Fruit fly (Drosophila melanogaster) whole organism, embryonic: Measurements from ENCODE around the gene CG17028.

Experiments
- Adf1 ChIP-seq: fragments of 200-800 bp; sonication (Bioruptor generic); IDR thresholded peaks from 2 replicates; pipeline ENCODE4 v1.3.6; 2022; ENCODE audit warnings: missing biosample characterization, missing genetic modification characterization
- Asciz ChIP-seq: fragments of 200-800 bp; sonication (Bioruptor generic); optimal IDR thresholded peaks from 2 replicates; lab custom pipeline; 2017; ENCODE audit warnings: missing biosample characterization, mild to moderate bottlenecking, missing genetic modification characterization, missing genetic modification reagents
- Atf-2 ChIP-seq: fragments of 200-800 bp; sonication (Bioruptor generic); optimal IDR thresholded peaks from 2 replicates; lab custom pipeline; 2016; ENCODE audit warnings: missing biosample characterization, missing genetic modification characterization
- Atf6 ChIP-seq: fragments of 200-800 bp; sonication (Bioruptor generic); IDR thresholded peaks from 2 replicates; pipeline ENCODE4 v1.3.6; 2022; ENCODE audit warnings: missing biosample characterization, missing genetic modification characterization
- CG10366 ChIP-seq: fragments of 200-800 bp; sonication (Bioruptor generic); IDR thresholded peaks from 2 replicates; pipeline ENCODE4 v1.3.6; 2022; ENCODE audit warnings: missing biosample characterization, missing genetic modification characterization
- CG10543 ChIP-seq: fragments of 200-800 bp; sonication (Bioruptor generic); optimal IDR thresholded peaks from 3 replicates; lab custom pipeline; 2017; ENCODE audit warnings: missing biosample characterization, mild to moderate bottlenecking, missing genetic modification characterization, moderate library complexity
- CG10565 ChIP-seq: fragments of 200-800 bp; sonication (Bioruptor generic); optimal IDR thresholded peaks from 3 replicates; lab custom pipeline; 2016; ENCODE audit warnings: missing biosample characterization, mild to moderate bottlenecking, missing genetic modification characterization
- CG11085 ChIP-seq: fragments of 200-800 bp; sonication (Bioruptor generic); IDR thresholded peaks from 2 replicates; pipeline ENCODE4 v1.3.6; 2022; ENCODE audit warnings: missing biosample characterization, missing genetic modification characterization
- CG12236 ChIP-seq: fragments of 200-800 bp; sonication (Bioruptor generic); optimal IDR thresholded peaks from 2 replicates; lab custom pipeline; 2016; ENCODE audit warnings: missing biosample characterization, missing genetic modification characterization
- CG1233 ChIP-seq: fragments of 200-800 bp; sonication (Bioruptor generic); optimal IDR thresholded peaks from 4 replicates; lab custom pipeline; 2018; ENCODE audit warnings: missing biosample characterization, mild to moderate bottlenecking, missing genetic modification characterization
- CG12659 ChIP-seq: fragments of 200-800 bp; sonication (Bioruptor generic); optimal IDR thresholded peaks from 3 replicates; lab custom pipeline; 2017; ENCODE audit warnings: mild to moderate bottlenecking, missing biosample characterization, missing genetic modification reagents, missing genetic modification characterization
- CG15269 ChIP-seq: fragments of 200-800 bp; sonication (Bioruptor generic); optimal IDR thresholded peaks from 2 replicates; lab custom pipeline; 2018; ENCODE audit warnings: missing biosample characterization, mild to moderate bottlenecking, missing genetic modification characterization, moderate library complexity
- CG2712 ChIP-seq: fragments of 200-800 bp; optimal IDR thresholded peaks from 3 replicates; lab custom pipeline; 2019; ENCODE audit warnings: missing biosample characterization, mild to moderate bottlenecking, missing genetic modification characterization, moderate library complexity
- CG32767 ChIP-seq: fragments of 200-800 bp; sonication (Bioruptor generic); IDR thresholded peaks from 2 replicates; pipeline ENCODE4 v1.3.6; 2022; ENCODE audit warnings: missing biosample characterization, missing genetic modification characterization
- CG3281 ChIP-seq: fragments of 200-800 bp; sonication (Bioruptor generic); optimal IDR thresholded peaks from 3 replicates; lab custom pipeline; 2017; ENCODE audit warnings: missing biosample characterization, mild to moderate bottlenecking, missing genetic modification characterization
- CG4707 ChIP-seq: fragments of 200-800 bp; sonication (Bioruptor generic); optimal IDR thresholded peaks from 2 replicates; lab custom pipeline; 2018; ENCODE audit warnings: missing biosample characterization, mild to moderate bottlenecking, missing genetic modification characterization, moderate library complexity
- CG6689 ChIP-seq: fragments of 200-800 bp; sonication (Bioruptor generic); IDR thresholded peaks from 2 replicates; pipeline ENCODE4 v1.3.6; 2022; ENCODE audit warnings: missing biosample characterization, missing genetic modification characterization
- CG6813 ChIP-seq: fragments of 200-800 bp; sonication (Bioruptor generic); optimal IDR thresholded peaks from 2 replicates; lab custom pipeline; 2017; ENCODE audit warnings: missing biosample characterization, missing genetic modification characterization, mild to moderate bottlenecking, moderate library complexity, missing genetic modification reagents
- CG7357 ChIP-seq: fragments of 200-800 bp; sonication (Bioruptor generic); IDR thresholded peaks from 3 replicates; pipeline ENCODE4 v1.3.6; 2022; ENCODE audit warnings: missing biosample characterization, missing genetic modification characterization
- CG9817 ChIP-seq: fragments of 200-800 bp; sonication (Bioruptor generic); optimal IDR thresholded peaks from 2 replicates; lab custom pipeline; 2018; ENCODE audit warnings: missing biosample characterization, mild to moderate bottlenecking, missing genetic modification characterization, moderate library complexity
- Deaf1 ChIP-seq: fragments of 200-800 bp; optimal IDR thresholded peaks from 3 replicates; lab custom pipeline; 2019; ENCODE audit warnings: missing biosample characterization, mild to moderate bottlenecking, missing genetic modification characterization, moderate library complexity
- E2f2 ChIP-seq: fragments of 200-800 bp; sonication (Bioruptor generic); IDR thresholded peaks from 2 replicates; pipeline ENCODE4 v1.3.6; 2022; ENCODE audit warnings: missing biosample characterization, missing genetic modification characterization
- Elba2 ChIP-seq: fragments of 200-800 bp; sonication (Bioruptor generic); optimal IDR thresholded peaks from 3 replicates; lab custom pipeline; 2016; ENCODE audit warnings: missing biosample characterization, missing genetic modification characterization
- Gsc ChIP-seq: fragments of 200-800 bp; sonication (Bioruptor generic); IDR thresholded peaks from 2 replicates; pipeline ENCODE4 v1.3.6; 2022; ENCODE audit warnings: missing biosample characterization, missing genetic modification characterization
- HLH3B ChIP-seq: fragments of 200-800 bp; sonication (Bioruptor generic); IDR thresholded peaks from 2 replicates; pipeline ENCODE4 v1.3.6; 2022; ENCODE audit warnings: missing biosample characterization, missing genetic modification characterization
- Hand ChIP-seq: fragments of 200-800 bp; sonication (Bioruptor generic); optimal IDR thresholded peaks from 2 replicates; lab custom pipeline; 2017; ENCODE audit warnings: mild to moderate bottlenecking, missing biosample characterization, missing genetic modification reagents, missing genetic modification characterization
- Jarid2 ChIP-seq: fragments of 200-800 bp; sonication (Bioruptor generic); optimal IDR thresholded peaks from 3 replicates; lab custom pipeline; 2017; ENCODE audit warnings: mild to moderate bottlenecking, missing biosample characterization, missing genetic modification reagents, missing genetic modification characterization
- Poxn ChIP-seq: fragments of 200-800 bp; sonication (Bioruptor generic); IDR thresholded peaks from 2 replicates; pipeline ENCODE4 v1.3.6; 2022; ENCODE audit warnings: missing biosample characterization, missing genetic modification characterization
- Taf1 ChIP-seq: fragments of 200-800 bp; sonication (Bioruptor generic); IDR thresholded peaks from 2 replicates; pipeline ENCODE4 v1.3.6; 2022; ENCODE audit warnings: missing biosample characterization, missing genetic modification characterization
- Xrp1 ChIP-seq: fragments of 200-800 bp; sonication (Bioruptor generic); IDR thresholded peaks from 2 replicates; pipeline ENCODE4 v1.3.6; 2022; ENCODE audit warnings: missing biosample characterization, missing genetic modification characterization
- ac ChIP-seq: fragments of 200-800 bp; sonication (Bioruptor generic); optimal IDR thresholded peaks from 3 replicates; lab custom pipeline; 2017; ENCODE audit warnings: missing biosample characterization, mild to moderate bottlenecking, missing genetic modification characterization
- ap ChIP-seq: fragments of 200-800 bp; sonication (Bioruptor generic); IDR thresholded peaks from 2 replicates; pipeline ENCODE4 v1.3.6; 2022; ENCODE audit warnings: missing biosample characterization, missing genetic modification characterization
- dmrt11E ChIP-seq: fragments of 200-800 bp; sonication (Bioruptor generic); optimal IDR thresholded peaks from 3 replicates; lab custom pipeline; 2018; ENCODE audit warnings: missing biosample characterization, mild to moderate bottlenecking, missing genetic modification characterization, moderate library complexity
- fd96Cb ChIP-seq: fragments of 200-800 bp; sonication (Bioruptor generic); optimal IDR thresholded peaks from 2 replicates; lab custom pipeline; 2018; ENCODE audit warnings: missing biosample characterization, mild to moderate bottlenecking, missing genetic modification characterization, moderate library complexity
- grn ChIP-seq: fragments of 200-800 bp; sonication (Bioruptor generic); optimal IDR thresholded peaks from 3 replicates; lab custom pipeline; 2017; ENCODE audit warnings: missing biosample characterization, missing genetic modification characterization
- gt ChIP-seq: fragments of 200-800 bp; sonication (Bioruptor generic); IDR thresholded peaks from 2 replicates; pipeline ENCODE4 v1.3.6; 2022; ENCODE audit warnings: missing biosample characterization, missing genetic modification characterization
- h ChIP-seq: fragments of >200 bp; optimal IDR thresholded peaks from 2 replicates; lab custom pipeline; 2017
- her ChIP-seq: fragments of 200-800 bp; sonication (Bioruptor generic); optimal IDR thresholded peaks from 2 replicates; lab custom pipeline; 2016; ENCODE audit warnings: missing biosample characterization, missing genetic modification characterization
- rib ChIP-seq: fragments of 200-800 bp; sonication (Bioruptor generic); IDR thresholded peaks from 2 replicates; pipeline ENCODE4 v1.3.6; 2022; ENCODE audit warnings: missing biosample characterization, missing genetic modification characterization
- schlank ChIP-seq: fragments of 200-800 bp; sonication (Bioruptor generic); optimal IDR thresholded peaks from 2 replicates; lab custom pipeline; 2018; ENCODE audit warnings: missing biosample characterization, mild to moderate bottlenecking, missing genetic modification characterization
- scrt ChIP-seq: fragments of 200-800 bp; sonication (Bioruptor generic); optimal IDR thresholded peaks from 2 replicates; lab custom pipeline; 2018; ENCODE audit warnings: missing biosample characterization, mild to moderate bottlenecking, missing genetic modification characterization, moderate library complexity
- sisA ChIP-seq: fragments of 200-800 bp; sonication (Bioruptor generic); IDR thresholded peaks from 2 replicates; pipeline ENCODE4 v1.3.6; 2022; ENCODE audit warnings: missing biosample characterization, missing genetic modification characterization
- slbo ChIP-seq: fragments of 200-800 bp; sonication (Bioruptor generic); IDR thresholded peaks from 2 replicates; pipeline ENCODE4 v1.3.6; 2022; ENCODE audit warnings: missing biosample characterization, missing genetic modification characterization
- so ChIP-seq: fragments of 200-800 bp; sonication (Bioruptor generic); IDR thresholded peaks from 3 replicates; pipeline ENCODE4 v1.3.6; 2022; ENCODE audit warnings: missing biosample characterization, missing genetic modification characterization
- sob ChIP-seq: fragments of 200-800 bp; sonication (Bioruptor generic); IDR thresholded peaks from 2 replicates; pipeline ENCODE4 v1.3.6; 2022; ENCODE audit warnings: missing biosample characterization, missing genetic modification characterization
- stc ChIP-seq: fragments of 200-800 bp; sonication (Bioruptor generic); IDR thresholded peaks from 2 replicates; pipeline ENCODE4 v1.3.6; 2022; ENCODE audit warnings: missing biosample characterization, missing genetic modification characterization
- tgo ChIP-seq: fragments of 200-800 bp; sonication (Bioruptor generic); IDR thresholded peaks from 3 replicates; pipeline ENCODE4 v1.3.6; 2022; ENCODE audit warnings: missing biosample characterization, missing genetic modification characterization
- tna ChIP-seq: fragments of 200-800 bp; sonication (Bioruptor generic); IDR thresholded peaks from 2 replicates; pipeline ENCODE4 v1.3.6; 2022; ENCODE audit warnings: missing biosample characterization, missing genetic modification characterization; ENCODE audit not compliant: partially characterized antibody
- tup ChIP-seq: fragments of 200-800 bp; sonication (Bioruptor generic); optimal IDR thresholded peaks from 2 replicates; lab custom pipeline; 2016; ENCODE audit warnings: missing biosample characterization, mild to moderate bottlenecking, missing genetic modification characterization, moderate library complexity
- unpg ChIP-seq: fragments of 200-800 bp; sonication (Bioruptor generic); optimal IDR thresholded peaks from 3 replicates; lab custom pipeline; 2018; ENCODE audit warnings: missing biosample characterization, mild to moderate bottlenecking, missing genetic modification characterization, moderate library complexity
- vnd ChIP-seq: fragments of 200-800 bp; sonication (Bioruptor generic); IDR thresholded peaks from 3 replicates; pipeline ENCODE4 v1.3.6; 2022; ENCODE audit warnings: missing biosample characterization, missing genetic modification characterization; ENCODE audit not compliant: partially characterized antibody
- wor ChIP-seq: fragments of 200-800 bp; sonication (Bioruptor generic); IDR thresholded peaks from 2 replicates; pipeline ENCODE4 v1.3.6; 2022; ENCODE audit warnings: missing biosample characterization, missing genetic modification characterization

Gene CG17028

DNA sequence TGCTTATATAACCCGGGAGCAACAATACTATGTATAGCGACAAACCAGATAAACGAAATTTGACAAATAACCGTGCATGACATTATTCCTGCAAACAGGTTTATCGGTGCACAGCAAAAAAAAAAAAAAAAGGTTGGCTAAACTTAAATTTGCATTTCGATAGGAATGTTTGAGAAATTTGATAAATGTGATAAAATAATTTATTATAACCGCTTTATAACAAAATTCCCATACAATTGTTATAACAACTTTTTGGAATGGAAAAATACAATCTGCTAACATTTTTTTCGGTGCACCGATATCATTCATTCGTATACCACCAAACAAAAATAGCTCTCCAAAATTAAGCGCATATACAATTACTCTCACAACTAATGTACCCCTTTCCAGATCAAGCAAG, 759 bp upstream of the CG17028 start (continued):
- TF ChIP-seq so (GFP tag; lab: Robert Waterston, UW) (no peak), sob (GFP tag; lab: Robert Waterston, UW) (peak; percentile 36; the same call in 1 of the 2 replicates), scrt (GFP tag; lab: Kevin White, UChicago) (peak; percentile 33), CG10565 (no peak), CG3281 (peak; percentile 35), Xrp1 (GFP tag; lab: Robert Waterston, UW) (peak; percentile 73), tgo (peak; percentile 77), Atf-2 (GFP tag; lab: Kevin White, UChicago) (no peak), grn (GFP tag; lab: Kevin White, UChicago) (no peak), h (no peak), CG12236 (GFP tag; lab: Kevin White, UChicago) (no peak), CG1233 (GFP tag; lab: Kevin White, UChicago) (peak; percentile 49), CG11085 (GFP tag; lab: Robert Waterston, UW) (peak; percentile 25; the same call in 1 of the 2 replicates), sisA (peak; percentile 42), CG6689 (peak; percentile 65), Elba2 (GFP tag; lab: Kevin White, UChicago) (no peak), wor (no peak), CG32767 (GFP tag; lab: Robert Waterston, UW) (peak; percentile 18; the same call in 1 of the 2 replicates), CG15269 (tag; lab: Kevin White, UChicago) (no peak), ac (GFP tag; lab: Kevin White, UChicago) (no peak), vnd (no peak), fd96Cb (tag; lab: Kevin White, UChicago) (peak; percentile 46), Gsc (0 out of 2 replicates have a peak, but pooled peaks have one; percentile 22), Taf1 (GFP tag; lab: Robert Waterston, UW) (0 out of 2 replicates have a peak, but pooled peaks have one; percentile 31), stc (peak; percentile 74), Poxn (no peak), Hand (no peak), tup (GFP tag; lab: Kevin White, UChicago) (no peak), CG7357 (peak; percentile 59; the same call in 2 of the 3 replicates), dmrt11E (tag; lab: Kevin White, UChicago) (no peak), her (no peak), tna (GFP tag; lab: Robert Waterston, UW) (no peak), CG10366 (0 out of 2 replicates have a peak, but pooled peaks have one; percentile 42), schlank (tag; lab: Kevin White, UChicago) (no peak), HLH3B (GFP tag; lab: Robert Waterston, UW) (peak; percentile 52; the same call in 1 of the 2 replicates), CG9817 (tag; lab: Kevin White, UChicago) (no peak), CG4707 (GFP tag; lab: Kevin White, UChicago) (no peak), Asciz (GFP tag; lab: Kevin White, UChicago) (peak; percentile 56), CG6813 (peak; percentile 20), slbo (peak; percentile 58), Adf1 (no peak), ap (GFP tag; lab: Robert Waterston, UW) (no peak), unpg (GFP tag; lab: Kevin White, UChicago) (peak; percentile 39), Deaf1 (tag; lab: Kevin White, UChicago) (peak; percentile 15), rib (GFP tag; lab: Robert Waterston, UW) (no peak), E2f2 (GFP tag; lab: Robert Waterston, UW) (peak; percentile 22; the same call in 1 of the 2 replicates), CG10543 (GFP tag; lab: Kevin White, UChicago) (peak; percentile 14), CG2712 (peak; percentile 68), CG12659 (GFP tag; lab: Kevin White, UChicago) (no peak), Atf6 (GFP tag; lab: Robert Waterston, UW) (peak; percentile 52; the same call in 1 of the 2 replicates), Jarid2 (GFP tag; lab: Kevin White, UChicago) (no peak), gt (no peak)
